Worm (Caenorhabditis elegans): ENCODE measurements around the gene emb-5.
A peak's percentile ranks its signal among the peaks of the same experiment; 100 is the strongest.

Gene emb-5

DNA sequence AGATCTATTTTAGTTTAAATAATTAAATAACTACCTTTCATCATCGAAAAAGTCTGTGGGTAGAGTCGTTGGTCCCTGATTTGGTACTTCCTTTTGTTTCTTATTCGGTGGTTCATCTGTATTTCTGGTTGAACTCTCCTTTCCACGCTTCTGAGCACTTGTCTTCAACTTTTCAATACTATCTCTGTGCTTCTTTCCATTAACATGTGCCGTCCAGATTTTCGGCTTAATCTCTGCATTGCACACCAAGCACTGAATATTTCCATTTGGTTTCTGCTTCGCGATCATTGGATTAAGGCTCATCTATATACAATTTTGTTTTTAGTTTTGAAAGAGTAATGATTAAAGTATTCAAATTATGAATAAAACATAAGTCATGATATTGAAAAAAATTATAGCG is 20.5 kb downstream of the emb-5 start, which contains the start of gene sel-13:
TSS of gene sel-13 (minus strand) at position 303 of the 400 bp plus-strand sequence.
- TF ChIP-seq aha-1 (tag) (peak; percentile 93), F37D6.2 (tag; optimal IDR thresholded peaks at IDR 0.05) (no peak)

DNA sequence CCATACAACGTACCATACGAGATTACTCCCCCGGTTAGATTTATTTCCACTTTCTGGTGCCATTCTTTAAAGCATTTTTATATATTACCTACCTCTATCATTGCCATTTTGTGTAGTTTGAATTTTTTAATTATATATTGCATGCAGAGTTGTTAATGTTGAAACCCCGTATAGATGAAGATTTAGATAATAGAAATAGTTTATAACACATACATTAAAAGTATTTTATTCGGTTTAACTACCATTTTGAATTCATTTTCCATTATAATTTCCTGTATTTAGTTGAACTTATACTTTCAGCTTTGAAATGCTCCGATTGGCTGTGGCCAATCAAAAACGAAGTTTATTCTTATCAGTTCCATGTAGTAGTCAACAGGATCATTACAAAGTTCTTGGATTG is 22.7 kb downstream of the emb-5 start, which contains the start of gene dnj-18:
TSS of gene dnj-18 (plus strand) at position 301 of the 400 bp plus-strand sequence.
- TF ChIP-seq unc-130 (GFP tag; optimal IDR thresholded peaks at IDR 0.05): no peak
- no peak for TF ChIP-seq daf-16 (GFP tag; optimal IDR thresholded peaks at IDR 0.05)
- peak; percentile 11 for TF ChIP-seq daf-16 (tag; optimal IDR thresholded peaks at IDR 0.05)
- TF ChIP-seq lin-13 (GFP tag; optimal IDR thresholded peaks at IDR 0.05): no peak
- no peak for TF ChIP-seq skn-1 (tag; optimal IDR thresholded peaks at IDR 0.05)
- TF ChIP-seq lsy-2 (tag; optimal IDR thresholded peaks at IDR 0.05): no peak
- TF ChIP-seq ceh-28 (tag; optimal IDR thresholded peaks at IDR 0.05): no peak
- TF ChIP-seq Y75B8A.6 (GFP tag; IDR thresholded peaks at IDR 0.05): no peak
- TF ChIP-seq tag-97 (GFP tag; IDR thresholded peaks at IDR 0.05): no peak

DNA sequence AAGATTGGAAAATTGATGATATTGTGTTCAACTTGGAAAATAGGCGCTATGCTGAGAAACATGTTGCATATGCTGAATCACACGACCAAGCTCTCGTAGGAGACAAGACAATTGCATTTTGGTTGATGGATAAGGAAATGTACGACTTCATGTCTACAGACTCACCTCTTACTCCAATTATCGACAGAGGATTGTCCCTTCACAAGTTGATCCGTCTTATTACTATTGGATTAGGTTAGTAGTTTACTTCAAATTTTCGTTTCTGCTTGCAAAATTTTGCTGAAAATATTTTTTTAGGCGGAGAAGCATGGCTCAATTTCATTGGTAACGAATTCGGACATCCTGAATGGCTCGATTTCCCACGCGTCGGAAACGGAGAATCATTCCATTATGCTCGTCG is 23.6 kb downstream of the emb-5 start:
- TF ChIP-seq ces-1 (GFP tag; optimal IDR thresholded peaks at IDR 0.05) (no peak), unc-62 (GFP tag; optimal IDR thresholded peaks at IDR 0.05 in 1 of 2) (peak in 1 of 2 experiments; percentile 92), unc-62 (tag; optimal IDR thresholded peaks at IDR 0.05) (no peak)

DNA sequence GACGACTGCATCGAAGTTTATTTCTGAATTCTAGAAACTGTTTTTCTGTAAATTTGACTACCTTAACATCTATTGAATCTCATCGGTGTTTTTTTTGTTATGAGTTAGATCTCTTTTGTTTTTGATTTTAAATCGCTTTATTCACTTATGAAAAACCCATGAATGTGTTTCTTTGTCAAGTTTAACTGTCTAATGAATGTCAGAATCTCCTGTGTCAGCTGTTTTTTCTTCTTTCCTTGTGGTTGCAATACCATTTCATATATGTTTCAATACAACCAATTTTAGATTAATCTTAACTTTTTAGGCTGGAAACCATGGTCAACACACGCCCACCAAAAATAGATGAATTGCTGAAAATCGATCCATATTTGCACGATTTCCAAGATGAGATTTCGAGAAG is 25.4 kb downstream of the emb-5 start, which contains the start of gene T04A8.7:
TSS of gene T04A8.7 (plus strand) at position 301 of the 400 bp plus-strand sequence.
- TF ChIP-seq lin-38 (GFP tag; IDR thresholded peaks at IDR 0.05) (no peak), unc-62 (GFP tag; optimal IDR thresholded peaks at IDR 0.05 in 1 of 2) (peak in 1 of 2 experiments; percentile 67), unc-62 (tag; optimal IDR thresholded peaks at IDR 0.05) (no peak), skn-1 (tag; optimal IDR thresholded peaks at IDR 0.05) (no peak), ama-1 (optimal IDR thresholded peaks at IDR 0.05) (peak; percentile 59)

DNA sequence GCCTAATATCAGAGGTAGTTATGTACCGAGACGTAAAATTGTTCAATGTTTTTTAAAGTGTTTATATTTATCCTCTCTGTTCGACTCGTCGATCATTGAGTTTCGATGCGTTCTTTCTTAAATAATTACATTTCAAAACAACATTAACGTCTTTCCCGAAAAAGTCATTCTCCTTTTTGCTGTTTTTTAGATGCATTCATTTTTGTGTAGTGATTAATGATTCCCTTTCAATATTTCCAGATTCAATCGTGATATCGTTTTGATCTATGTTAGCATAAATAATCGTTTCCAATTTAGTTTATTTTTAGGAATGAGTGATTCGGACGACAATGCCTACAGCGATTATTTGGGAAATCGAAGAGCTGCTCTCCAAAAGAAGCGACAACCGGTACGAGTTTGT is 26.8 kb downstream of the emb-5 start, which contains the start of gene T04A8.8:
TSS of gene T04A8.8 (plus strand) at position 301 of the 400 bp plus-strand sequence.
- TF ChIP-seq daf-19 (GFP tag; conservative IDR thresholded peaks at IDR 0.05) (no peak), daf-8 (GFP tag; IDR thresholded peaks at IDR 0.05) (no peak), mes-2 (tag; optimal IDR thresholded peaks at IDR 0.05; ENCODE audit: poor library complexity, severe bottlenecking) (no peak), gei-8 (GFP tag; optimal IDR thresholded peaks at IDR 0.05) (no peak), lim-7 (GFP tag; IDR thresholded peaks at IDR 0.05) (no peak)

DNA sequence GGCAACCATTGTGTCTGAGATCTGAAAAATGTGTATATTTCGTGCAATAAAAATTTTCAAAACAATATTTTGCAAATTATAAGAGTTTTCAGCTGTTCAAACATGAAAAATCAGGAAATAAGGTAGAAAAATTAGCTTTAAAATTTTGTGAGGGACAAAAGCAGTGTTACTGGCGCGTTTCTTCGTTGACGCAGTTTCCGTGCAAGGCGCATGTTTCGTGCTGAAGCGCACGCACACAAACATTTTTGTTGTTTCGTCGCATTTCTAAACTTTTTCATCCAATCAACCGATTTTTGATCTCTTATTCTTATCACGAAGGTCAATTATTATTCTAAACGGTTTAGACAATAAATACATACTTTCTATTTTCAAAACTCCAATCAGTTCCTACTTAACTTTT is 27.2 kb downstream of the emb-5 start, which contains the start of gene nifk-1:
TSS of gene nifk-1 (minus strand) at position 27 of the 400 bp plus-strand sequence.
- no peak for TF ChIP-seq pha-4 (GFP tag; IDR thresholded peaks at IDR 0.05)
- TF ChIP-seq pha-4 (tag; optimal IDR thresholded peaks at IDR 0.05): peak; percentile 74
- peak; percentile 87 to 99 for TF ChIP-seq hif-1 (tag; optimal IDR thresholded peaks at IDR 0.05)
- no peak for TF ChIP-seq lin-29 (GFP tag; IDR thresholded peaks at IDR 0.05)
- peak; percentile 70 for TF ChIP-seq aha-1 (tag)
- TF ChIP-seq Y75B8A.6 (GFP tag; IDR thresholded peaks at IDR 0.05): no peak
- peak; percentile 33 for TF ChIP-seq nhr-48 (tag; optimal IDR thresholded peaks at IDR 0.05)
- no peak for TF ChIP-seq tra-1 (GFP tag; IDR thresholded peaks at IDR 0.05)
- no peak for TF ChIP-seq nhr-76 (tag; optimal IDR thresholded peaks at IDR 0.05)
- TF ChIP-seq lin-38 (GFP tag; IDR thresholded peaks at IDR 0.05): peak; percentile 77
- TF ChIP-seq zag-1 (tag; optimal IDR thresholded peaks at IDR 0.05): no peak
- TF ChIP-seq hmg-1.1 (GFP tag; IDR thresholded peaks at IDR 0.05): peak; percentile 58
- TF ChIP-seq T20F7.1 (GFP tag; optimal IDR thresholded peaks at IDR 0.05): peak; percentile 70
- peak; percentile 76 for TF ChIP-seq nhr-28 (tag; optimal IDR thresholded peaks at IDR 0.05)
- peak; percentile 19 for TF ChIP-seq lin-13 (GFP tag; optimal IDR thresholded peaks at IDR 0.05)
- TF ChIP-seq ztf-7 (tag; optimal IDR thresholded peaks at IDR 0.05): peak; percentile 28
- TF ChIP-seq daf-16 (GFP tag; optimal IDR thresholded peaks at IDR 0.05): peak in 1 of 2 experiments; percentile 55
- TF ChIP-seq daf-16 (tag; optimal IDR thresholded peaks at IDR 0.05): peak; percentile 94
- TF ChIP-seq dmd-6 (GFP tag; IDR thresholded peaks at IDR 0.05): peak; percentile 76
- no peak for TF ChIP-seq lim-7 (GFP tag; IDR thresholded peaks at IDR 0.05)
- 0 out of 2 replicates have a peak, but pooled peaks have one; percentile 23 for TF ChIP-seq lin-1 (GFP tag; IDR thresholded peaks at IDR 0.05)
- TF ChIP-seq F37D6.2 (tag; optimal IDR thresholded peaks at IDR 0.05): no peak
- TF ChIP-seq dmd-8 (GFP tag; IDR thresholded peaks at IDR 0.05): no peak
- peak; percentile 90 for TF ChIP-seq dve-1 (tag; optimal IDR thresholded peaks at IDR 0.05; ENCODE audit: insufficient read depth)
- TF ChIP-seq mxl-3 (GFP tag; optimal IDR thresholded peaks at IDR 0.05): peak; percentile 62
- no peak for TF ChIP-seq fkh-10 (GFP tag; optimal IDR thresholded peaks at IDR 0.05)
- TF ChIP-seq mdl-1 (tag; optimal IDR thresholded peaks at IDR 0.05): peak in 1 of 2 experiments; percentile 55
- peak; percentile 80 for TF ChIP-seq hlh-11 (tag; optimal IDR thresholded peaks at IDR 0.05)
- peak; percentile 78 for TF ChIP-seq mes-2 (tag; optimal IDR thresholded peaks at IDR 0.05; ENCODE audit: poor library complexity, severe bottlenecking)

Measured in whole organism, L4 larva.